Fruit fly (Drosophila melanogaster): Measurements from ENCODE around the gene Snap24.

DNA sequence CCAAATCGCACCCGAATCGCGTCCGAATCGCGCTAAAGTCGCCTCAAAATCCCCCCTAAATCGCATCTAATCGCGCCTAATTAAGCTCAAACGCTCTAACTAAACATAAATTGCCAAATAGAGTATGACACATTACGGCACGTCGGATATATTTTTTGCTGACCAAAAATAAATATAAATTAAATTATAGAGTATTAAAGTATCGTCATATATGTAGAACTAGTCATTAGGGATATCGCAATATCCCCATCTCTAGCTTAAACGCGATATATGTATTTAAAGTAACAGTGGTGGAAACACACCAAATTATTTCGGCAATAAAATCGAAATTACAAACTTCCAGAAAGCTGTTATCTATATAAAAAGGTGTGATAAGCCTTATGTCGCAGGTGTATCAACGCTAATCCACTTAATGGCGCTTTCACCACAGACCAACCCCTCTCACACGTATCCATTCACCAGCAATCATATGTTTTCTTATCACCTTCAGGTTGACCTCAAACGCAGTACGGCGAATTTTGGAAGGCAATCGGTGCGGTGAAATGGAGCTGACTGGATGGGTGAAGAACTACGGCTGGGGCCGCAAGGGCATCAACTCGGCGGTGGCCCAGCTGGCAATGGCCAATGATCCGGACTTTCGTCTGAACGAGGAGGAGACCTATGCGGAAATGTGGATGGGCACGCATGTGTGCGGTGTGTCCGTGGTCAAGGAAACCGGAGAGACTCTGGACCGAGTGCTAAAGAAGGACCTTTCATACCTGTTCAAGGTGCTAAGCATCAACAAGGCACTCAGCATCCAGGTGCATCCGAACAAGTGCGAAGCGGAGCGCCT is 3.4 kb downstream of the Snap24 start, which contains the start of gene Mpi:
- no peak for TF ChIP-seq ttk (optimal IDR thresholded peaks at IDR 0.05)
- no peak for TF ChIP-seq Sin3A (optimal IDR thresholded peaks at IDR 0.05)
